Worm (Caenorhabditis elegans): ENCODE data around the gene asp-2.

ce11 chrV:9219390-9219733, 16.5 kb downstream of the asp-2 start:
- TF ChIP-seq hlh-6 (tag; optimal IDR thresholded peaks at IDR 0.05), result no peak
- no peak for TF ChIP-seq fkh-6 (tag; optimal IDR thresholded peaks at IDR 0.05)
- TF ChIP-seq pqm-1 (tag; optimal IDR thresholded peaks at IDR 0.05), result no peak
- no peak for TF ChIP-seq unc-86 (tag; optimal IDR thresholded peaks at IDR 0.05)
- TF ChIP-seq nhr-11 (tag; optimal IDR thresholded peaks at IDR 0.05), result no peak
- TF ChIP-seq odd-2 (tag; optimal IDR thresholded peaks at IDR 0.05), result no peak
- TF ChIP-seq ama-1 (optimal IDR thresholded peaks at IDR 0.05), result no peak
- TF ChIP-seq ceh-24 (tag; optimal IDR thresholded peaks at IDR 0.05), result no peak
- no peak for TF ChIP-seq C38D4.7 (GFP tag; optimal IDR thresholded peaks at IDR 0.05)
- no peak for TF ChIP-seq eyg-1 (tag; optimal IDR thresholded peaks at IDR 0.05)
- TF ChIP-seq tbx-2 (tag; optimal IDR thresholded peaks at IDR 0.05), result no peak
- no peak for TF ChIP-seq pha-4 (tag; optimal IDR thresholded peaks at IDR 0.05)

All from whole organism, late embryonic.